Worm (Caenorhabditis elegans): ENCODE results near the gene gyg-2.

- TF ChIP-seq med-1 (GFP tag; optimal IDR thresholded peaks at IDR 0.05; ENCODE audit: insufficient read depth): no peak
- TF ChIP-seq tab-1 (GFP tag; IDR thresholded peaks at IDR 0.05): no peak
- no peak for TF ChIP-seq cog-1 (tag; optimal IDR thresholded peaks at IDR 0.05)
- TF ChIP-seq flt-1 (GFP tag; IDR thresholded peaks at IDR 0.05): no peak
- TF ChIP-seq ztf-23 (GFP tag; IDR thresholded peaks at IDR 0.05): no peak
- no peak for TF ChIP-seq T22C8.4 (GFP tag; IDR thresholded peaks at IDR 0.05)
- no peak for TF ChIP-seq ztf-29 (GFP tag; IDR thresholded peaks at IDR 0.05)
- no peak for TF ChIP-seq klf-2 (GFP tag; conservative IDR thresholded peaks at IDR 0.05)
Measured at ce11 chrV:16781974-16782373, 35.9 kb upstream of the gyg-2 start.
